Worm (Caenorhabditis elegans) whole organism, L2 larva: ENCODE results near the gene rad-50.

Experiments used
- aly-2 ChIP-seq: fragments of 150-350 bp; optimal IDR thresholded peaks from 2 replicates; lab custom pipeline; 2014; ENCODE audit warnings: missing biosample characterization, missing genetic modification characterization
- ceh-16 ChIP-seq: fragments of 150-350 bp; optimal IDR thresholded peaks from 2 replicates; lab custom pipeline; 2014; ENCODE audit warnings: missing biosample characterization, missing genetic modification characterization
- snpc-4 ChIP-seq: fragments of 150-350 bp; optimal IDR thresholded peaks from 2 replicates; lab custom pipeline; 2014; ENCODE audit warnings: missing biosample characterization, missing genetic modification characterization
- zag-1 ChIP-seq: fragments of 150-350 bp; optimal IDR thresholded peaks from 2 replicates; lab custom pipeline; 2014; ENCODE audit warnings: missing biosample characterization, missing genetic modification characterization

ce11 chrV:12299244-12299766 is 53.9 kb downstream of the rad-50 start:
- TF ChIP-seq snpc-4 (tag; lab: Kevin White, UChicago) (no peak), zag-1 (tag; lab: Kevin White, UChicago) (no peak), aly-2 (tag; lab: Kevin White, UChicago) (no peak), ceh-16 (tag; lab: Kevin White, UChicago) (no peak)
